Fruit fly (Drosophila melanogaster): ENCODE measurements around the gene CG3407.

The CG3407 gene

dm6 chr2L:3769718-3770461, 43.3 kb downstream of the CG3407 start (continued):
- TF ChIP-seq ATbp (GFP tag; optimal IDR thresholded peaks at IDR 0.05) (peak; percentile 55), Nf-YA (GFP tag; IDR thresholded peaks at IDR 0.05) (no peak), wor (GFP tag; IDR thresholded peaks at IDR 0.05) (peak; percentile 25; the same call in 1 of the 2 replicates), Fer1 (GFP tag; optimal IDR thresholded peaks at IDR 0.05) (peak; percentile 20), esg (GFP tag; conservative IDR thresholded peaks at IDR 0.05) (peak; percentile 30; the same call in 1 of the 2 replicates), Hr78 (GFP tag; optimal IDR thresholded peaks at IDR 0.05) (peak in 1 of 2 experiments; percentile 53), CG15269 (tag; optimal IDR thresholded peaks at IDR 0.05) (peak; percentile 62), Oli (tag; optimal IDR thresholded peaks at IDR 0.05) (peak; percentile 55), Ssrp (tag; optimal IDR thresholded peaks at IDR 0.05) (peak; percentile 61), Ptx1 (GFP tag; IDR thresholded peaks at IDR 0.05) (peak; percentile 61), sqz (GFP tag; optimal IDR thresholded peaks at IDR 0.05) (peak; percentile 34), CG13775 (GFP tag; optimal IDR thresholded peaks at IDR 0.05) (peak; percentile 37), Sox100B (GFP tag; optimal IDR thresholded peaks at IDR 0.05) (peak; percentile 72), nerfin-2 (GFP tag; IDR thresholded peaks at IDR 0.05; ENCODE audit: partially characterized antibody) (no peak), lbe (GFP tag; optimal IDR thresholded peaks at IDR 0.05) (peak; percentile 23), sens (GFP tag) (peak; percentile 77), trem (tag; optimal IDR thresholded peaks at IDR 0.05) (peak; percentile 72), peb (GFP tag; IDR thresholded peaks at IDR 0.05) (0 out of 2 replicates have a peak, but pooled peaks have one; percentile 15), H2.0 (GFP tag; IDR thresholded peaks at IDR 0.05) (peak; percentile 37; the same call in 1 of the 2 replicates), zen (tag; optimal IDR thresholded peaks at IDR 0.05) (peak; percentile 52), CG11723 (GFP tag; optimal IDR thresholded peaks at IDR 0.05) (peak; percentile 12), CG17361 (GFP tag; IDR thresholded peaks at IDR 0.05) (peak; percentile 82), pan (optimal IDR thresholded peaks at IDR 0.05) (no peak), pan (GFP tag; optimal IDR thresholded peaks at IDR 0.05 in 1 of 2, IDR thresholded peaks at IDR 0.05 in 1 of 2) (peak in 1 of 2 experiments; percentile 6), vvl (GFP tag; IDR thresholded peaks at IDR 0.05) (peak; percentile 83), org-1 (GFP tag; optimal IDR thresholded peaks at IDR 0.05) (peak; percentile 30), PHDP (tag; optimal IDR thresholded peaks at IDR 0.05) (peak; percentile 58), CG6813 (GFP tag; optimal IDR thresholded peaks at IDR 0.05) (peak; percentile 18), CG6175 (GFP tag; IDR thresholded peaks at IDR 0.05) (no peak), CG8924 (tag; optimal IDR thresholded peaks at IDR 0.05) (peak; percentile 80), Xrp1 (GFP tag; IDR thresholded peaks at IDR 0.05) (peak; percentile 66), stc (GFP tag; IDR thresholded peaks at IDR 0.05) (no peak; the same call in 1 of the 2 replicates), mld (GFP tag; IDR thresholded peaks at IDR 0.05; ENCODE audit: partially characterized antibody) (no peak), twi (tag; optimal IDR thresholded peaks at IDR 0.05) (peak; percentile 41), Fer2 (tag; optimal IDR thresholded peaks at IDR 0.05) (no peak), Meics (GFP tag; optimal IDR thresholded peaks at IDR 0.05) (peak; percentile 11), dmrt99B (tag; optimal IDR thresholded peaks at IDR 0.05) (peak; percentile 79), CG2712 (tag; optimal IDR thresholded peaks at IDR 0.05) (peak; percentile 85), pita (GFP tag; optimal IDR thresholded peaks at IDR 0.05) (no peak), CG4282 (GFP tag; optimal IDR thresholded peaks at IDR 0.05) (peak; percentile 39), CG17328 (GFP tag; IDR thresholded peaks at IDR 0.05) (no peak; the same call in 1 of the 2 replicates), CG11695 (GFP tag; IDR thresholded peaks at IDR 0.05) (peak; percentile 52; the same call in 1 of the 3 replicates), Blimp-1 (GFP tag; optimal IDR thresholded peaks at IDR 0.05) (peak; percentile 78), CG32772 (GFP tag; IDR thresholded peaks at IDR 0.05) (0 out of 2 replicates have a peak, but pooled peaks have one; percentile 13), Oaz (GFP tag; IDR thresholded peaks at IDR 0.05) (no peak), Vsx1 (GFP tag; optimal IDR thresholded peaks at IDR 0.05) (peak; percentile 22), Hr3 (GFP tag; optimal IDR thresholded peaks at IDR 0.05) (peak; percentile 11), Sox102F (GFP tag; optimal IDR thresholded peaks at IDR 0.05) (peak; percentile 79)

Measured in whole organism, embryonic.